Worm (Caenorhabditis elegans) whole organism, young adult: ENCODE results near the gene C34B4.3.

Experiments
- B0019.2 ChIP-seq: fragments of 200-800 bp; sonication (Bioruptor generic); conservative IDR thresholded peaks from 2 replicates; pipeline ENCODE4 v1.3.6; 2022; ENCODE audit warnings: missing genetic modification reagents, missing genetic modification characterization, missing compliant biosample characterization
- F10E7.11 ChIP-seq: sonication (generic microtip); optimal IDR thresholded peaks from 2 replicates; lab custom pipeline; 2017; ENCODE audit warnings: mild to moderate bottlenecking, missing genetic modification characterization, moderate library complexity, missing compliant biosample characterization
- F39B2.1 ChIP-seq: fragments of 200-800 bp; sonication (Bioruptor generic); IDR thresholded peaks from 2 replicates; pipeline ENCODE4 v1.3.6; 2022; ENCODE audit warnings: missing genetic modification reagents, missing genetic modification characterization, missing compliant biosample characterization
- F52B5.7 ChIP-seq: sonication (generic microtip); optimal IDR thresholded peaks from 2 replicates; lab custom pipeline; 2016; ENCODE audit warnings: mild to moderate bottlenecking, missing genetic modification characterization, missing compliant biosample characterization
- F57C9.4 ChIP-seq: sonication (generic microtip); optimal IDR thresholded peaks from 2 replicates; lab custom pipeline; 2017; ENCODE audit warnings: mild to moderate bottlenecking, missing genetic modification characterization, missing compliant biosample characterization
- K11D2.4 ChIP-seq: fragments of 200-800 bp; sonication (Bioruptor generic); IDR thresholded peaks from 2 replicates; pipeline ENCODE4 v1.3.6; 2022; ENCODE audit warnings: missing genetic modification reagents, missing genetic modification characterization, missing compliant biosample characterization
- K12H6.12 ChIP-seq: fragments of 200-800 bp; sonication (Bioruptor generic); optimal IDR thresholded peaks from 2 replicates; lab custom pipeline; 2018; ENCODE audit warnings: mild to moderate bottlenecking, missing genetic modification characterization, missing compliant biosample characterization
- T07F8.4 ChIP-seq: sonication (generic microtip); optimal IDR thresholded peaks from 2 replicates; lab custom pipeline; 2016; ENCODE audit warnings: mild to moderate bottlenecking, missing genetic modification characterization, moderate library complexity, missing compliant biosample characterization
- Y56A3A.18 ChIP-seq: fragments of 200-800 bp; sonication (Bioruptor generic); IDR thresholded peaks from 2 replicates; pipeline ENCODE4 v1.3.6; 2022; ENCODE audit warnings: missing genetic modification reagents, missing genetic modification characterization, missing compliant biosample characterization
- Y67H2A.10 ChIP-seq: fragments of 200-800 bp; sonication (Bioruptor generic); conservative IDR thresholded peaks from 2 replicates; pipeline ENCODE4 v1.3.6; 2022; ENCODE audit warnings: missing genetic modification reagents, missing genetic modification characterization, missing compliant biosample characterization
- aptf-2 ChIP-seq: fragments of 200-800 bp; sonication (Bioruptor generic); conservative IDR thresholded peaks from 2 replicates; pipeline ENCODE4 v1.3.6; 2022; ENCODE audit warnings: missing genetic modification reagents, missing genetic modification characterization, missing compliant biosample characterization
- atf-7 ChIP-seq: sonication (generic microtip); optimal IDR thresholded peaks from 2 replicates; lab custom pipeline; 2017; ENCODE audit warnings: mild to moderate bottlenecking, missing genetic modification characterization, missing compliant biosample characterization
- attf-3 ChIP-seq: fragments of 200-800 bp; sonication (Bioruptor generic); conservative IDR thresholded peaks from 2 replicates; pipeline ENCODE4 v1.3.6; 2022; ENCODE audit warnings: missing genetic modification reagents, missing genetic modification characterization, missing compliant biosample characterization
- attf-5 ChIP-seq: fragments of 200-800 bp; sonication (Bioruptor generic); optimal IDR thresholded peaks from 2 replicates; lab custom pipeline; 2018; ENCODE audit warnings: mild to moderate bottlenecking, missing genetic modification characterization, missing compliant biosample characterization
- bed-2 ChIP-seq: fragments of 200-800 bp; sonication (Bioruptor generic); IDR thresholded peaks from 2 replicates; pipeline ENCODE4 v1.3.6; 2022; ENCODE audit warnings: missing genetic modification reagents, missing genetic modification characterization, missing compliant biosample characterization
- cebp-2 ChIP-seq: fragments of 200-800 bp; sonication (Bioruptor generic); IDR thresholded peaks from 2 replicates; pipeline ENCODE4 v1.3.6; 2022; ENCODE audit warnings: missing genetic modification characterization, missing compliant biosample characterization
- ceh-100 ChIP-seq: fragments of 200-800 bp; sonication (Bioruptor generic); IDR thresholded peaks from 2 replicates; pipeline ENCODE4 v1.3.6; 2022; ENCODE audit warnings: missing genetic modification reagents, missing genetic modification characterization, missing compliant biosample characterization
- ceh-27 ChIP-seq: fragments of 200-800 bp; sonication (Bioruptor generic); optimal IDR thresholded peaks from 2 replicates; lab custom pipeline; 2018; ENCODE audit warnings: mild to moderate bottlenecking, missing genetic modification characterization, moderate library complexity, missing compliant biosample characterization
- ceh-58 ChIP-seq: fragments of 200-800 bp; sonication (Bioruptor generic); IDR thresholded peaks from 2 replicates; pipeline ENCODE4 v1.3.6; 2022; ENCODE audit warnings: missing genetic modification characterization, missing compliant biosample characterization
- die-1 ChIP-seq: sonication (generic microtip); optimal IDR thresholded peaks from 2 replicates; lab custom pipeline; 2016; ENCODE audit warnings: missing genotype, mild to moderate bottlenecking, missing genetic modification characterization, missing compliant biosample characterization
- egl-18 ChIP-seq: fragments of 200-800 bp; sonication (Bioruptor generic); IDR thresholded peaks from 2 replicates; pipeline ENCODE4 v1.3.6; 2022; ENCODE audit warnings: missing genetic modification reagents, missing genetic modification characterization, missing compliant biosample characterization
- ekl-4 ChIP-seq: fragments of 200-800 bp; sonication (Bioruptor generic); IDR thresholded peaks from 2 replicates; pipeline ENCODE4 v1.3.6; 2022; ENCODE audit warnings: missing genetic modification reagents, missing genetic modification characterization, missing compliant biosample characterization
- fkh-3 ChIP-seq: sonication (generic microtip); optimal IDR thresholded peaks from 2 replicates; lab custom pipeline; 2016; ENCODE audit warnings: mild to moderate bottlenecking, missing genetic modification characterization, missing compliant biosample characterization
- let-526 ChIP-seq: fragments of 200-800 bp; sonication (Bioruptor generic); IDR thresholded peaks from 2 replicates; pipeline ENCODE4 v1.3.6; 2022; ENCODE audit warnings: missing genetic modification reagents, missing genetic modification characterization, missing compliant biosample characterization
- lir-1 ChIP-seq: fragments of 200-800 bp; sonication (Bioruptor generic); conservative IDR thresholded peaks from 2 replicates; pipeline ENCODE4 v1.3.6; 2022; ENCODE audit warnings: missing genetic modification reagents, missing genetic modification characterization, missing compliant biosample characterization
- lsy-27 ChIP-seq: sonication (generic microtip); optimal IDR thresholded peaks from 2 replicates; lab custom pipeline; 2017; ENCODE audit warnings: missing genetic modification characterization, mild to moderate bottlenecking, missing compliant biosample characterization, antibody characterized with exemption, missing genotype, borderline replicate concordance; ENCODE audit not compliant: insufficient read depth
- madf-8 ChIP-seq: fragments of 200-800 bp; sonication (Bioruptor generic); conservative IDR thresholded peaks from 2 replicates; pipeline ENCODE4 v1.3.6; 2022; ENCODE audit warnings: missing genetic modification reagents, missing genetic modification characterization, missing compliant biosample characterization
- mcd-1 ChIP-seq: fragments of 200-800 bp; sonication (Bioruptor generic); IDR thresholded peaks from 2 replicates; pipeline ENCODE4 v1.3.6; 2022; ENCODE audit warnings: missing genetic modification reagents, missing genetic modification characterization, missing compliant biosample characterization
- mes-4 ChIP-seq: sonication (generic microtip); optimal IDR thresholded peaks from 2 replicates; lab custom pipeline; 2016; ENCODE audit warnings: missing genotype, missing genetic modification characterization, missing compliant biosample characterization
- nfya-1 ChIP-seq: sonication (generic microtip); optimal IDR thresholded peaks from 2 replicates; lab custom pipeline; 2017; ENCODE audit warnings: antibody characterized with exemption, missing compliant biosample characterization, missing genetic modification characterization, borderline replicate concordance; ENCODE audit not compliant: insufficient read depth
- nhr-27 ChIP-seq: fragments of 200-800 bp; sonication (Bioruptor generic); optimal IDR thresholded peaks from 2 replicates; lab custom pipeline; 2018; ENCODE audit warnings: mild to moderate bottlenecking, missing genetic modification characterization, moderate library complexity, missing compliant biosample characterization
- nhr-80 ChIP-seq: sonication (generic microtip); optimal IDR thresholded peaks from 2 replicates; lab custom pipeline; 2016; ENCODE audit warnings: missing genetic modification characterization, missing compliant biosample characterization
- pha-4 ChIP-seq: fragments of 150-350 bp; sonication (generic microtip); optimal IDR thresholded peaks from 2 replicates; lab custom pipeline; 2014; ENCODE audit warnings: missing biosample characterization, missing genetic modification reagents, missing genetic modification characterization
- repo-1 ChIP-seq: sonication (generic microtip); optimal IDR thresholded peaks from 2 replicates; lab custom pipeline; 2017; ENCODE audit warnings: mild to moderate bottlenecking, missing genetic modification characterization, missing compliant biosample characterization
- rpc-1 ChIP-seq, 2 experiments: fragments of 150-350 bp in 1 of 2; sonication (generic microtip) in 1 of 2; optimal IDR thresholded peaks; 2 replicates each; lab custom pipeline; 2014 to 2018; ENCODE audit warnings: missing biosample characterization in 1 of 2, missing genetic modification characterization in 1 of 2, missing genetic modification reagents in 1 of 2, missing genotype in 1 of 2
- snpc-1.1 ChIP-seq: sonication (generic microtip); optimal IDR thresholded peaks from 2 replicates; lab custom pipeline; 2017; ENCODE audit warnings: missing genetic modification characterization, mild to moderate bottlenecking, missing compliant biosample characterization, antibody characterized with exemption, moderate library complexity, missing genotype, missing genetic modification reagents; ENCODE audit not compliant: insufficient read depth
- snpc-3.4 ChIP-seq: sonication (generic microtip); optimal IDR thresholded peaks from 2 replicates; lab custom pipeline; 2017; ENCODE audit warnings: missing genetic modification characterization, mild to moderate bottlenecking, missing compliant biosample characterization, antibody characterized with exemption, moderate library complexity, missing genotype, missing genetic modification reagents
- snpc-4 ChIP-seq, 5 experiments: fragments of 150-350 bp in 1 of 5; sonication (generic microtip) in 4 of 5; optimal IDR thresholded peaks; 2 replicates each; lab custom pipeline; 2014 to 2018; ENCODE audit warnings: missing genetic modification characterization in 5 of 5, missing biosample characterization in 3 of 5, antibody characterized with exemption in 2 of 5, mild to moderate bottlenecking in 2 of 5, missing compliant biosample characterization in 2 of 5, missing genotype in 2 of 5, moderate library complexity in 2 of 5, missing genetic modification reagents in 1 of 5
- sptf-2 ChIP-seq: fragments of 200-800 bp; sonication (Bioruptor generic); optimal IDR thresholded peaks from 2 replicates; lab custom pipeline; 2018; ENCODE audit warnings: mild to moderate bottlenecking, missing genetic modification characterization, missing compliant biosample characterization
- tbp1 ChIP-seq: fragments of 200-800 bp; sonication (Bioruptor generic); optimal IDR thresholded peaks from 2 replicates; lab custom pipeline; 2018; ENCODE audit warnings: mild to moderate bottlenecking, missing genetic modification characterization, missing compliant biosample characterization
- tbx-9 ChIP-seq: sonication (generic microtip); optimal IDR thresholded peaks from 2 replicates; lab custom pipeline; 2016; ENCODE audit warnings: borderline replicate concordance, missing genetic modification characterization, inconsistent platforms, missing compliant biosample characterization
- unc-62 ChIP-seq: fragments of 150-350 bp; optimal IDR thresholded peaks from 2 replicates; lab custom pipeline; 2014; ENCODE audit warnings: missing biosample characterization, missing genetic modification reagents, missing genetic modification characterization
- ztf-3 ChIP-seq: fragments of 200-800 bp; sonication (Bioruptor generic); optimal IDR thresholded peaks from 2 replicates; lab custom pipeline; 2018; ENCODE audit warnings: mild to moderate bottlenecking, missing genetic modification characterization, missing compliant biosample characterization

Gene C34B4.3

DNA sequence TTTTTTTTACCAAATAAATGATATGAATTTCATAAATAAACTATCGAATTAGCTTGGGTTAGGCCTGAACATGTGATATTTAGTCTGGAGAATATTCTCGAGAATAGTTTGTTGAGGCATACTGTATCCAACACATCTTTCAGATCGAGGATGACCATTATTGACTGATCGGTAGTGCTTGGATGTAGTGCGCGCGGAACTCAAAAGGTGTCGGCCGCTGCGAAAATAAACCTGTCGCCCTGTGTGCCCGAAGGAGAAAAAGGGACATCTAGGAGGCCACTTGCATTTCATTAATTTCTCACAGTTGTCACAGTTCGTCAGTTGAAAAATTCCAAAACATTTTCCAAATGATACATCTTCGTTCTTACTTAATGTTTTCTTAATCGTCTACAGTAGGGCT lies 6.8 kb downstream of the C34B4.3 start:
- TF ChIP-seq F39B2.1 (GFP tag; lab: Robert Waterston, UW) (no peak), tbp1 (GFP tag; lab: Kevin White, UChicago) (peak; percentile 19), snpc-4 (GFP tag; optimal IDR thresholded peaks at IDR 0.05; lab: Kevin White, UChicago) (peak; percentile 76), snpc-4 (tag; optimal IDR thresholded peaks at IDR 0.05; lab: Kevin White, UChicago) (peak in 3 of 4 experiments; percentile 75 to 93 (median 91)), snpc-1.1 (tag; lab: Kevin White, UChicago) (peak; percentile 89), cebp-2 (GFP tag; lab: Robert Waterston, UW) (0 out of 2 replicates have a peak, but pooled peaks have one; percentile 44), ceh-100 (GFP tag; lab: Robert Waterston, UW) (no peak), madf-8 (GFP tag; lab: Robert Waterston, UW) (no peak), tbx-9 (tag; lab: Kevin White, UChicago) (no peak), aptf-2 (GFP tag; lab: Robert Waterston, UW) (no peak), F57C9.4 (tag; lab: Kevin White, UChicago) (no peak), let-526 (GFP tag; lab: Robert Waterston, UW) (no peak), snpc-3.4 (peak; percentile 17), Y56A3A.18 (GFP tag; lab: Robert Waterston, UW) (no peak), ztf-3 (GFP tag; lab: Kevin White, UChicago) (no peak)

DNA sequence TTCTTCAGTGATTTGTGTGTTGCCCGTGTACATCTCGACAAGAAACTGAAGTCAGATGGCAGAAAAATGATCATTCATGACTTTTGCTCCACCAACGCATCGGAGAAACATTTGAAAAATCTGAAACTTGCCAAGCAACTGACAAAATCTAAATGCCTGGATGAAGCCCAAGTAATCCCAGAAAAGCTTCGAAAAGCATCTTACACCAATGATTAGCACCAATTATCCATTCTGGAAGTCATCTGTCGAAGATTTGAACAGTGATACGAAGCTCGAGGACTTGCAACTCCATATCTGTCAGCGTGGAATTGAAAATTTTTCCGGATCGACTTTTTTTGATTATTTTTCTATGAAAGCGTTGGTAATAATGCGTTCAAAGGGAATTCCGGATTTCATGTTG lies 7.5 kb downstream of the C34B4.3 start:
- TF ChIP-seq cebp-2 (GFP tag; lab: Robert Waterston, UW) = no peak
- TF ChIP-seq bed-2 (GFP tag; lab: Robert Waterston, UW) = no peak
- no peak for TF ChIP-seq sptf-2 (GFP tag; lab: Kevin White, UChicago)
- TF ChIP-seq Y67H2A.10 (GFP tag; lab: Robert Waterston, UW) = no peak
- no peak for TF ChIP-seq pha-4 (tag; lab: Kevin White, UChicago)
- no peak for TF ChIP-seq ceh-27 (GFP tag; lab: Kevin White, UChicago)
- TF ChIP-seq mes-4 = no peak
- TF ChIP-seq nhr-80 (tag; lab: Kevin White, UChicago) = no peak
- TF ChIP-seq lsy-27 (tag; lab: Kevin White, UChicago) = no peak
- no peak for TF ChIP-seq fkh-3 (tag; lab: Kevin White, UChicago)
- TF ChIP-seq K11D2.4 (GFP tag; lab: Robert Waterston, UW) = no peak
- no peak for TF ChIP-seq repo-1 (tag; lab: Kevin White, UChicago)

DNA sequence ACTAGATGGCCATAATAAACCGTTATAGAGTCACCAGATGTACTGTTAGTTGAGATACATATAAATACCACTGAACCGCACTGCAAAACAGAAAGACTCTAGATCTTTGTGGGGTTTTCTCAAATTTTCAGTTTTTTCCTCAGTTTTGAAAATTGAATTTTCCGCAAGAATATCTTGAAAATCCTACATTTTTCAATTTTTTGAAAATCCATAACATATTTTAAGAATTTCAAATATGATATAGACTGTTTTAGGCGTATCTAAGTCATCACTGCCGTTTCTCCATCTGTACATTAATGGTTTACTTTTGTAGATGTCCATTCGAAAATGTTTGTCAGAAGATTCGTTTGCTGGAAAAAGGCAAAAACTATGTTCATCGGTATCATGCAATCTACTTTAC lies 9.1 kb downstream of the C34B4.3 start, which contains the start of gene F42E8.1:
F42E8.1 (plus strand) TSS at position 301 of the 400 bp plus-strand sequence.
- TF ChIP-seq ceh-58 (no peak), Y56A3A.18 (GFP tag; lab: Robert Waterston, UW) (no peak), egl-18 (GFP tag; lab: Robert Waterston, UW) (no peak), ekl-4 (no peak), rpc-1 (optimal IDR thresholded peaks at IDR 0.05; lab: Kevin White, UChicago) (no peak), rpc-1 (tag; optimal IDR thresholded peaks at IDR 0.05; lab: Kevin White, UChicago) (no peak), die-1 (no peak), B0019.2 (GFP tag; lab: Robert Waterston, UW) (no peak)

DNA sequence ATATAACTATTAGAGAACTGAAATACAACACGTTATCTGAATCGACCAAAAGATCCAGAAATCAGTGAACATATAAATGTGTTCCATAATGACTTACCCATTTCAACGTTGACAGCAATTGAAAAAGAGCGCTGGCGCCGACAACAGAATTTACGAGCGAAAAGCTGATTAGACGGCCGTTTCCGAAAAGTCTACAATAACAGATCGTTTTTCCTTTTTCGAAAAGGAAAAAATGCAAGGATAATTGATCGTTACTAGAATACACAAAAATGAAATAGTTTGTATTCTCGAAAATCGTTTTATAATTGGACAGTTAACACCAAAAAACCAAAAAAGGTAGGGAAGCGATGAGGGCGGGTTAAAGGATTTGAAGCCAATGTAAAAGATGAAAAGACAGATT lies 17.3 kb downstream of the C34B4.3 start, which contains the start of gene srr-1:
srr-1 (minus strand) TSS at position 101 of the 400 bp plus-strand sequence.
- TF ChIP-seq mcd-1 (GFP tag; lab: Robert Waterston, UW) = no peak
- TF ChIP-seq nhr-27 (tag; lab: Kevin White, UChicago) = no peak
- no peak for TF ChIP-seq attf-3 (GFP tag; lab: Robert Waterston, UW)
- TF ChIP-seq attf-5 = no peak
- no peak for TF ChIP-seq F52B5.7 (tag; lab: Kevin White, UChicago)
- TF ChIP-seq F10E7.11 (tag; lab: Kevin White, UChicago) = no peak
- no peak for TF ChIP-seq nfya-1 (tag; lab: Kevin White, UChicago)
- no peak for TF ChIP-seq unc-62 (GFP tag; lab: Kevin White, UChicago)
- no peak for TF ChIP-seq T07F8.4
- TF ChIP-seq snpc-4 (GFP tag; optimal IDR thresholded peaks at IDR 0.05; lab: Kevin White, UChicago) = no peak
- no peak for TF ChIP-seq snpc-4 (tag; optimal IDR thresholded peaks at IDR 0.05; lab: Kevin White, UChicago)
- no peak for TF ChIP-seq atf-7 (tag; lab: Kevin White, UChicago)
- no peak for TF ChIP-seq lir-1 (GFP tag; lab: Robert Waterston, UW)
- TF ChIP-seq K12H6.12 (tag; lab: Kevin White, UChicago) = no peak
